Fruit fly (Drosophila melanogaster) whole organism, embryonic: Measurements from ENCODE around the gene Hsp67Ba.

Source experiments
- ATbp ChIP-seq: fragments of 200-800 bp; sonication (Bioruptor generic); optimal IDR thresholded peaks from 2 replicates; lab custom pipeline; 2017; ENCODE audit warnings: missing biosample characterization, mild to moderate bottlenecking, missing genetic modification characterization, missing genetic modification reagents
- Bteb2 ChIP-seq: fragments of 200-800 bp; sonication (Bioruptor generic); optimal IDR thresholded peaks from 2 replicates; lab custom pipeline; 2016; ENCODE audit warnings: missing biosample characterization, missing genetic modification characterization
- CG1024 ChIP-seq: fragments of 200-800 bp; sonication (Bioruptor generic); IDR thresholded peaks from 2 replicates; pipeline ENCODE4 v1.3.6; 2022; ENCODE audit warnings: missing biosample characterization, missing genetic modification characterization
- CG10979 ChIP-seq: fragments of 200-800 bp; sonication (Bioruptor generic); optimal IDR thresholded peaks from 2 replicates; lab custom pipeline; 2018; ENCODE audit warnings: missing biosample characterization, mild to moderate bottlenecking, missing genetic modification characterization, moderate library complexity
- CG11398 ChIP-seq: fragments of 200-800 bp; sonication (Bioruptor generic); optimal IDR thresholded peaks from 2 replicates; lab custom pipeline; 2016; ENCODE audit warnings: missing biosample characterization, missing genetic modification characterization
- CG11456 ChIP-seq: fragments of 200-800 bp; sonication (Bioruptor generic); IDR thresholded peaks from 3 replicates; pipeline ENCODE4 v1.3.6; 2022; ENCODE audit warnings: missing biosample characterization, missing genetic modification characterization
- CG12659 ChIP-seq: fragments of 200-800 bp; sonication (Bioruptor generic); optimal IDR thresholded peaks from 3 replicates; lab custom pipeline; 2017; ENCODE audit warnings: mild to moderate bottlenecking, missing biosample characterization, missing genetic modification reagents, missing genetic modification characterization
- CG13296 ChIP-seq: fragments of 200-800 bp; sonication (Bioruptor generic); optimal IDR thresholded peaks from 3 replicates; lab custom pipeline; 2018; ENCODE audit warnings: missing biosample characterization, mild to moderate bottlenecking, missing genetic modification characterization
- CG13424 ChIP-seq: fragments of 200-800 bp; sonication (Bioruptor generic); optimal IDR thresholded peaks from 2 replicates; lab custom pipeline; 2019; ENCODE audit warnings: missing biosample characterization, mild to moderate bottlenecking, missing genetic modification characterization, moderate library complexity
- CG1529 ChIP-seq: fragments of 200-800 bp; sonication (Bioruptor generic); optimal IDR thresholded peaks from 3 replicates; lab custom pipeline; 2018; ENCODE audit warnings: missing biosample characterization, missing genetic modification characterization
- CG1647 ChIP-seq: fragments of 200-800 bp; sonication (Bioruptor generic); optimal IDR thresholded peaks from 3 replicates; lab custom pipeline; 2016; ENCODE audit warnings: missing biosample characterization, missing genetic modification characterization
- CG18011 ChIP-seq: fragments of 200-800 bp; sonication (Bioruptor generic); optimal IDR thresholded peaks from 2 replicates; lab custom pipeline; 2017; ENCODE audit warnings: missing biosample characterization, missing genetic modification characterization, mild to moderate bottlenecking, moderate library complexity, missing genotype
- CG18262 ChIP-seq: fragments of 200-800 bp; optimal IDR thresholded peaks from 3 replicates; lab custom pipeline; 2019; ENCODE audit warnings: missing biosample characterization, mild to moderate bottlenecking, missing genetic modification characterization, moderate library complexity
- CG2875 ChIP-seq: fragments of 200-800 bp; sonication (Bioruptor generic); optimal IDR thresholded peaks from 2 replicates; lab custom pipeline; 2017; ENCODE audit warnings: missing biosample characterization, mild to moderate bottlenecking, missing genetic modification characterization, missing genetic modification reagents
- CG31441 ChIP-seq: fragments of 200-800 bp; sonication (Bioruptor generic); IDR thresholded peaks from 2 replicates; pipeline ENCODE4 v1.3.6; 2022; ENCODE audit warnings: missing biosample characterization, missing genetic modification characterization
- CG32772 ChIP-seq: fragments of 200-800 bp; sonication (Bioruptor generic); IDR thresholded peaks from 2 replicates; pipeline ENCODE4 v1.3.6; 2022; ENCODE audit warnings: missing biosample characterization, missing genetic modification characterization
- CG3281 ChIP-seq: fragments of 200-800 bp; sonication (Bioruptor generic); optimal IDR thresholded peaks from 3 replicates; lab custom pipeline; 2017; ENCODE audit warnings: missing biosample characterization, mild to moderate bottlenecking, missing genetic modification characterization
- CG34376 ChIP-seq: fragments of 200-800 bp; sonication (Bioruptor generic); optimal IDR thresholded peaks from 2 replicates; lab custom pipeline; 2018; ENCODE audit warnings: missing biosample characterization, mild to moderate bottlenecking, missing genetic modification characterization
- CG6765 ChIP-seq: fragments of 200-800 bp; sonication (Bioruptor generic); optimal IDR thresholded peaks from 3 replicates; lab custom pipeline; 2017; ENCODE audit warnings: missing biosample characterization, mild to moderate bottlenecking, missing genetic modification characterization
- CG6791 ChIP-seq: fragments of 200-800 bp; sonication (Bioruptor generic); IDR thresholded peaks from 3 replicates; pipeline ENCODE4 v1.3.6; 2022; ENCODE audit warnings: missing biosample characterization, missing genetic modification characterization; ENCODE audit not compliant: partially characterized antibody
- CG8388 ChIP-seq: fragments of 200-800 bp; sonication (Bioruptor generic); optimal IDR thresholded peaks from 2 replicates; lab custom pipeline; 2019; ENCODE audit warnings: missing biosample characterization, mild to moderate bottlenecking, missing genetic modification characterization, moderate library complexity
- CG8924 ChIP-seq: fragments of 200-800 bp; optimal IDR thresholded peaks from 3 replicates; lab custom pipeline; 2019; ENCODE audit warnings: missing biosample characterization, mild to moderate bottlenecking, missing genetic modification characterization, moderate library complexity
- CG8944 ChIP-seq: fragments of 200-800 bp; sonication (Bioruptor generic); optimal IDR thresholded peaks from 3 replicates; lab custom pipeline; 2016; ENCODE audit warnings: missing biosample characterization, missing genetic modification characterization
- CG9727 ChIP-seq: fragments of 200-800 bp; sonication (Bioruptor generic); optimal IDR thresholded peaks from 3 replicates; lab custom pipeline; 2017; ENCODE audit warnings: missing biosample characterization, mild to moderate bottlenecking, missing genetic modification characterization
- Dp ChIP-seq: fragments of 200-800 bp; sonication (Bioruptor generic); optimal IDR thresholded peaks from 2 replicates; lab custom pipeline; 2018; ENCODE audit warnings: missing biosample characterization, mild to moderate bottlenecking, missing genetic modification characterization, moderate library complexity
- Ets97D ChIP-seq: fragments of 200-800 bp; sonication (Bioruptor generic); optimal IDR thresholded peaks from 3 replicates; lab custom pipeline; 2016; ENCODE audit warnings: missing biosample characterization, missing genetic modification characterization
- GATAe ChIP-seq: fragments of 200-800 bp; sonication (Bioruptor generic); conservative IDR thresholded peaks from 2 replicates; pipeline ENCODE4 v1.3.6; 2022; ENCODE audit warnings: missing biosample characterization, missing genetic modification characterization
- Gug ChIP-seq: fragments of 200-800 bp; sonication (Bioruptor generic); IDR thresholded peaks from 4 replicates; pipeline ENCODE4 v1.3.6; 2022; ENCODE audit warnings: missing biosample characterization, missing genetic modification characterization
- Hmx ChIP-seq: fragments of 200-800 bp; sonication (Bioruptor generic); optimal IDR thresholded peaks from 2 replicates; lab custom pipeline; 2016; ENCODE audit warnings: missing biosample characterization, missing genetic modification characterization
- NFAT ChIP-seq: fragments of 200-800 bp; sonication (Bioruptor generic); IDR thresholded peaks from 2 replicates; pipeline ENCODE4 v1.3.6; 2022; ENCODE audit warnings: missing biosample characterization, missing genetic modification characterization
- NK7.1 ChIP-seq: fragments of 200-800 bp; sonication (Bioruptor generic); optimal IDR thresholded peaks from 3 replicates; lab custom pipeline; 2016; ENCODE audit warnings: missing biosample characterization, missing genetic modification characterization
- Rfx ChIP-seq: fragments of 200-800 bp; sonication (Bioruptor generic); IDR thresholded peaks from 2 replicates; pipeline ENCODE4 v1.3.6; 2022; ENCODE audit warnings: missing biosample characterization, missing genetic modification characterization
- Vsx1 ChIP-seq: fragments of 200-800 bp; sonication (Bioruptor generic); optimal IDR thresholded peaks from 2 replicates; lab custom pipeline; 2017; ENCODE audit warnings: missing biosample characterization, mild to moderate bottlenecking, missing genetic modification characterization, missing genetic modification reagents
- ac ChIP-seq: fragments of 200-800 bp; sonication (Bioruptor generic); optimal IDR thresholded peaks from 3 replicates; lab custom pipeline; 2017; ENCODE audit warnings: missing biosample characterization, mild to moderate bottlenecking, missing genetic modification characterization
- bsh ChIP-seq, 2 experiments: fragments of 200-800 bp; sonication (Bioruptor generic); optimal IDR thresholded peaks; 2 replicates each; lab custom pipeline; 2017 to 2018; ENCODE audit warnings: mild to moderate bottlenecking in 2 of 2, missing biosample characterization in 2 of 2, missing genetic modification characterization in 2 of 2, moderate library complexity in 1 of 2
- exex ChIP-seq: fragments of 200-800 bp; sonication (Bioruptor generic); optimal IDR thresholded peaks from 4 replicates; lab custom pipeline; 2018; ENCODE audit warnings: missing biosample characterization, mild to moderate bottlenecking, missing genetic modification characterization, moderate library complexity
- fd3F ChIP-seq: fragments of 200-800 bp; sonication (Bioruptor generic); optimal IDR thresholded peaks from 2 replicates; lab custom pipeline; 2018; ENCODE audit warnings: missing biosample characterization, mild to moderate bottlenecking, missing genetic modification characterization, moderate library complexity
- fd64A ChIP-seq: fragments of 200-800 bp; sonication (Bioruptor generic); optimal IDR thresholded peaks from 3 replicates; lab custom pipeline; 2018; ENCODE audit warnings: missing biosample characterization, mild to moderate bottlenecking, missing genetic modification characterization
- hbn ChIP-seq: fragments of 200-800 bp; sonication (Bioruptor generic); IDR thresholded peaks from 2 replicates; pipeline ENCODE4 v1.3.6; 2022; ENCODE audit warnings: missing biosample characterization, missing genetic modification characterization; ENCODE audit not compliant: partially characterized antibody
- ind ChIP-seq: fragments of 200-800 bp; sonication (Bioruptor generic); optimal IDR thresholded peaks from 3 replicates; lab custom pipeline; 2016; ENCODE audit warnings: missing biosample characterization, missing genetic modification characterization
- klu ChIP-seq: fragments of 200-800 bp; sonication (Bioruptor generic); IDR thresholded peaks from 2 replicates; pipeline ENCODE4 v1.3.6; 2022; ENCODE audit warnings: missing biosample characterization, missing genetic modification characterization
- mirr ChIP-seq: fragments of 200-800 bp; sonication (Bioruptor generic); optimal IDR thresholded peaks from 3 replicates; lab custom pipeline; 2018; ENCODE audit warnings: missing biosample characterization, mild to moderate bottlenecking, missing genetic modification characterization
- seq ChIP-seq: fragments of 200-800 bp; sonication (Bioruptor generic); IDR thresholded peaks from 2 replicates; pipeline ENCODE4 v1.3.6; 2022; ENCODE audit warnings: missing biosample characterization, missing genetic modification characterization
- ssp ChIP-seq: fragments of 200-800 bp; sonication (Bioruptor generic); IDR thresholded peaks from 2 replicates; pipeline ENCODE4 v1.3.6; 2022; ENCODE audit warnings: missing biosample characterization, missing genetic modification characterization
- tio ChIP-seq: fragments of 200-800 bp; sonication (Bioruptor generic); optimal IDR thresholded peaks from 2 replicates; lab custom pipeline; 2017; ENCODE audit warnings: missing biosample characterization, missing genetic modification characterization, inconsistent platforms
- tna ChIP-seq: fragments of 200-800 bp; sonication (Bioruptor generic); IDR thresholded peaks from 2 replicates; pipeline ENCODE4 v1.3.6; 2022; ENCODE audit warnings: missing biosample characterization, missing genetic modification characterization; ENCODE audit not compliant: partially characterized antibody
- tx ChIP-seq: fragments of 200-800 bp; sonication (Bioruptor generic); optimal IDR thresholded peaks from 2 replicates; lab custom pipeline; 2016; ENCODE audit warnings: missing biosample characterization, missing genetic modification characterization
- vnd ChIP-seq: fragments of 200-800 bp; sonication (Bioruptor generic); IDR thresholded peaks from 3 replicates; pipeline ENCODE4 v1.3.6; 2022; ENCODE audit warnings: missing biosample characterization, missing genetic modification characterization; ENCODE audit not compliant: partially characterized antibody
- wdn ChIP-seq: fragments of 200-800 bp; sonication (Bioruptor generic); IDR thresholded peaks from 2 replicates; pipeline ENCODE4 v1.3.6; 2022; ENCODE audit warnings: missing biosample characterization, missing genetic modification characterization

The Hsp67Ba gene

dm6 chr3L:9383345-9384075 lies 4.2 kb upstream of the Hsp67Ba start, which contains the start of gene Hsp27 (continued):
- TF ChIP-seq tx (GFP tag; lab: Kevin White, UChicago): peak; percentile 70
- TF ChIP-seq CG31441 (GFP tag; lab: Robert Waterston, UW): peak; percentile 99
- TF ChIP-seq bsh (GFP tag; optimal IDR thresholded peaks at IDR 0.05; lab: Kevin White, UChicago): peak; percentile 99 to 100
- TF ChIP-seq klu (GFP tag; lab: Robert Waterston, UW): peak; percentile 96
- peak; percentile 83 for TF ChIP-seq Hmx (GFP tag; lab: Kevin White, UChicago)
- peak; percentile 97 for TF ChIP-seq seq (GFP tag; lab: Robert Waterston, UW)
- TF ChIP-seq hbn (GFP tag; lab: Robert Waterston, UW): no peak
- peak; percentile 97 for TF ChIP-seq CG3281
- peak; percentile 92 for TF ChIP-seq GATAe (GFP tag; lab: Robert Waterston, UW)
- peak; percentile 94 for TF ChIP-seq Bteb2 (GFP tag; lab: Kevin White, UChicago)
- peak; percentile 97 for TF ChIP-seq CG12659 (GFP tag; lab: Kevin White, UChicago)
- peak; percentile 97 for TF ChIP-seq NFAT (GFP tag; lab: Robert Waterston, UW)
- TF ChIP-seq CG9727 (GFP tag; lab: Kevin White, UChicago): peak; percentile 96
- peak; percentile 93 for TF ChIP-seq NK7.1 (GFP tag; lab: Kevin White, UChicago)
- TF ChIP-seq ssp (GFP tag; lab: Robert Waterston, UW): peak; percentile 94
- peak; percentile 86 for TF ChIP-seq CG8944 (GFP tag; lab: Kevin White, UChicago)
- TF ChIP-seq CG6765 (GFP tag; lab: Kevin White, UChicago): peak; percentile 88
- peak; percentile 98 for TF ChIP-seq CG11456
- peak; percentile 60 for TF ChIP-seq CG11398 (GFP tag; lab: Kevin White, UChicago)
- peak; percentile 97 for TF ChIP-seq CG8388
- TF ChIP-seq CG6791 (GFP tag; lab: Robert Waterston, UW): no peak
- TF ChIP-seq Rfx: peak; percentile 99
- TF ChIP-seq CG34376 (GFP tag; lab: Kevin White, UChicago): peak; percentile 94
- peak; percentile 96 for TF ChIP-seq wdn
- TF ChIP-seq tio (GFP tag; lab: Kevin White, UChicago): peak; percentile 97
- TF ChIP-seq CG32772: peak; percentile 99
- TF ChIP-seq ind (GFP tag; lab: Kevin White, UChicago): peak; percentile 99
- TF ChIP-seq Dp: peak; percentile 32
- peak; percentile 96 for TF ChIP-seq fd64A (GFP tag; lab: Kevin White, UChicago)
- TF ChIP-seq tna (GFP tag; lab: Robert Waterston, UW): no peak
- TF ChIP-seq Gug: peak; percentile 99
- TF ChIP-seq CG1024: peak; percentile 94
- peak; percentile 90 for TF ChIP-seq Ets97D (GFP tag; lab: Kevin White, UChicago)
- TF ChIP-seq CG2875 (GFP tag; lab: Kevin White, UChicago): peak; percentile 99
- TF ChIP-seq Vsx1 (GFP tag; lab: Kevin White, UChicago): peak; percentile 96
- TF ChIP-seq CG13296: peak; percentile 95
- peak; percentile 97 for TF ChIP-seq CG1647 (GFP tag; lab: Kevin White, UChicago)
- TF ChIP-seq mirr (GFP tag; lab: Kevin White, UChicago): peak; percentile 81
- peak; percentile 94 for TF ChIP-seq fd3F (GFP tag; lab: Kevin White, UChicago)
- TF ChIP-seq CG13424 (tag; lab: Kevin White, UChicago): peak; percentile 95
- TF ChIP-seq CG1529 (GFP tag; lab: Kevin White, UChicago): peak; percentile 98
- peak; percentile 99 for TF ChIP-seq CG18262
- TF ChIP-seq CG8924 (tag; lab: Kevin White, UChicago): peak; percentile 98
- TF ChIP-seq ac (GFP tag; lab: Kevin White, UChicago): peak; percentile 82
- no peak for TF ChIP-seq vnd (GFP tag; lab: Robert Waterston, UW)
- peak; percentile 99 for TF ChIP-seq CG10979 (tag; lab: Kevin White, UChicago)
- TF ChIP-seq ATbp: peak; percentile 99
- peak; percentile 89 for TF ChIP-seq CG18011 (GFP tag; lab: Kevin White, UChicago)
- TF ChIP-seq exex (tag; lab: Kevin White, UChicago): no peak
